Fruit fly (Drosophila melanogaster) whole organism: ENCODE measurements around the gene Acsx2.

Experiments
- CG8478 ChIP-seq: fragments of >200 bp; optimal IDR thresholded peaks from 2 replicates; lab custom pipeline; 2018; ENCODE audit warnings: inconsistent platforms
- Dll ChIP-seq: fragments of >200 bp; optimal IDR thresholded peaks from 2 replicates; lab custom pipeline; 2017
- EcR ChIP-seq, 2 experiments: fragments of >200 bp; optimal IDR thresholded peaks; 2 replicates each; lab custom pipeline; 2017; ENCODE audit warnings: missing biosample characterization in 2 of 2, missing genetic modification characterization in 2 of 2, missing genetic modification reagents in 2 of 2

DNA sequence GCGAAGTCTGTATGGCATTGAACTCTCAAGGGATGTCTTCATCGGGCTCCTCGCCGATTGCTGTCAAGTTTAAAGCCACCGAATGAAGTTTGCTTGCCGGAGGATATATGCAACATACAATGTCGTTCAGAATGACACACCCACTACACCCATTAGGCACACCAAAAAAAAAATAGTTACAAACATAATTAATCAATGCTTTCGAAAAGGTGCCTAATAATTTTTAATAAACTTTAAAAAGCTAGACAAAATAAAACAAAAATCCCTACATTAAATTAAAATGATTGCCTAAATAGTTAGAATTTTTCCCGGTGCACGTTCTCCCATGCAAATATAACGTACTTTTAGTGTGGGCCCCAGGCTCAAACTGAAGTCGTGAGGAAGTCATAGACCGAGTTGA is 33.9 kb downstream of the Acsx2 start:
- TF ChIP-seq Dll (lab: Kevin White, UChicago): no peak
- no peak for TF ChIP-seq EcR (GFP tag; optimal IDR thresholded peaks at IDR 0.05; lab: Kevin White, UChicago)
- TF ChIP-seq CG8478 (lab: Kevin White, UChicago): no peak
